Worm (Caenorhabditis elegans): ENCODE measurements around the gene swan-1.
A peak's percentile ranks its signal among the peaks of the same experiment; 100 is the strongest.

swan-1 gene

DNA sequence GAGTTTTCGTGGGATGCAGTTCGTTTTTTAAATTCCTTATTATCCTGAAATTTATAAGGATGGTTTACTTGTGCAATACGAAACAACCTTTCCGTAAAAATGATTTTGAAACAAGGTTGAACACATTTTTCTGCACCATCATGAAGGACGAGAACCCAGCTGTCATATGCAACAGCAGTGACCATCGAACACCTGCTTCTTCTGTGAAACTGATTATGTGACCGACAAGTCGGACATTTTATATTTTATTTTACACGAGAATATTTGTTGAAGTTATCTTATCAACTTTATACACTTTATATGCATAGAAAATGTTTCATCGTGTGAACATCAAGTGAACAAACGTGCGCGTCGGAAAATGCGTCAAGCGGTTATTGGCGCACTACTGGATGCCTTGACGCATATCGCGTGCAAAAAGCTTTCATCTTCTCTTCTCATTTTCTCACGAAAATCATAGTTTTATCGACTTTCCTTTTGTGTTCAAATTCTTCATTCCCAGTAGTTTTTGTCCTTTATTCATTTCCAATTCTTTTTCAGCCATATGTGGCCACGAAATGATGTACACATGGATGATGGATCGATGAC is 11.9 kb upstream of the swan-1 start, which contains the start of gene sel-10:
TSS of gene sel-10 (plus strand) at position 538 of the 585 bp plus-strand sequence.
- TF ChIP-seq W03F9.2 (tag; optimal IDR thresholded peaks at IDR 0.05), result peak; percentile 44
- TF ChIP-seq dao-5 (tag; optimal IDR thresholded peaks at IDR 0.05), result no peak
- no peak for TF ChIP-seq him-1 (tag; optimal IDR thresholded peaks at IDR 0.05)

DNA sequence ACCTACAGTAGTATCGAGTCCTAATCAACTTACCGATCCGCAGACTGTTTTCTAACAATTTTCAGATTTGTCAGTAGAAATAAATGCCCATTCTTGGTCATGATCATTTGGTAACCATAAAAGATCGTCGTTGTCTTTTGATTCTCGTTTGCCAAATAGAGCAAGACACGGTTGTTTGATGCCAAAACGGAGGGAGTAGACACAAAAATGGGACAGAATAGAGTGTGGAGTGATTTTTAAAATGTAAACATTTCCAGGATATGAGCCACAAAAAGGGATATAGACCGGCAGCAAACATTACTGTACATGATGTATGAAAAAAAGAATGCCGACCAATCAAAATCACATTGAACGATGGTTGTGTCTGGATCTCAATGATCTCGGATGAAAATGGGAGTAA is 9.8 kb upstream of the swan-1 start, which contains the start of gene F55B12.2:
TSS of gene F55B12.2 (minus strand) at position 101 of the 400 bp plus-strand sequence.
- TF ChIP-seq W03F9.2 (tag; optimal IDR thresholded peaks at IDR 0.05), result no peak
- TF ChIP-seq him-1 (tag; optimal IDR thresholded peaks at IDR 0.05), result no peak
- no peak for TF ChIP-seq dao-5 (tag; optimal IDR thresholded peaks at IDR 0.05)

DNA sequence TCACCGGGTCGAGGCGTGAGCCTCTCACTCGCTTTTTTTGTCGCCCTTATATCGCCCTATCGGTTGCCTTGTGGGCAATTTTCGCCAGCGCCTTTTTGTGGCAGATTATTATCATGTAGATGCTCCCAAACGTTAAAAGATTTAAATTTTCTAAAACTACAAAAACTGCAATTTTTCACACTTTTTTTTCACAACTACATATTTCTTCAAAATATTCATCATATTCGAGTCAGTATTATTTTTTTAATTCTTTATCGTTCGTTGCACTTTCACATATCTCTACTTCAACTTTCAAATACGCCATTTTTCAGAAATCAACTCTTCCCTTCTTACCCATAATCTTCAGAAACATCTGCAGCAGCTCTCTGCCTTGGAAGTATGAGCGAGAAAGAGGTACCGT is 5.9 kb upstream of the swan-1 start, which contains the start of gene ceh-24:
TSS of gene ceh-24 (plus strand) at position 301 of the 400 bp plus-strand sequence.
- TF ChIP-seq him-1 (tag; optimal IDR thresholded peaks at IDR 0.05), result no peak
- TF ChIP-seq W03F9.2 (tag; optimal IDR thresholded peaks at IDR 0.05), result no peak
- TF ChIP-seq dao-5 (tag; optimal IDR thresholded peaks at IDR 0.05), result no peak

DNA sequence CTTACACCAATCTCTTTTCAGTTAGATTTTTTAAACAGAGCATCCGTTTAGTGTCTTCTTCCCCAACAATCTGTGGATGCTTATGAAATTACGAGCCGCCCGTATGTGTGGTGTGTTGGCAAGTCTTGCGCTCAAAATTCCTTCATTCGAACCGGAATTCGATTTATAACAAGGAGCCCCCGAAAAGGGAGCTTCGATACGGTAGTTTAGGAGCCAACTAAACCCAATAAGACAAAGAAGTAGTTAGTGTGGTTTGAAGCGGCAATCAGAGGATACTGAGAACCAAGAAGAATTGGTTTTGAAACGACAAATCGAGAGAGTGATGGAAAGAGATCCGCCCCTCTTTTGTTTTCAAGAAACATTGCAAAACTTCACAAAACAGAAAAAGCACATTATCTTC is 5.3 kb upstream of the swan-1 start:
- TF ChIP-seq dao-5 (tag; optimal IDR thresholded peaks at IDR 0.05) (no peak), him-1 (tag; optimal IDR thresholded peaks at IDR 0.05) (no peak), W03F9.2 (tag; optimal IDR thresholded peaks at IDR 0.05) (no peak)

DNA sequence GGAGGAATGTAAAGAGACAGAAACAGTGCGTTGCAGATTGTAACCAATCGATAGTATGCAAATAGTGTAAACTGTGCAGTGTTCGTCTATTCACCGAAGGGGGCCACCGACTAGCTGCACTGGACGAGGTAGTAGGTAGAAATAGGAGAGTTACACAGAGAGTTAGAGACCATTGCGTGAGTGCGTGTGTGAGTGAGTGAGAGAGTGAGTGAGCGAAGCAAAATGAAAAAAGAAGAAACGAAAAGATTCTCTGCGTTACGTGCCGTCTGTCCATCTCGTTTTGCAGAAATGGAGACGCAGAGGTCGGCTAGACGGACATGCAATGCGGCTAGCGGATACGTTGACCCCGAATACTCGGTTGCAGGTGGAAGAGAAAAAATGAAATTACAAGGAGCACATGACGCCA is 1.4 kb upstream of the swan-1 start:
- TF ChIP-seq W03F9.2 (tag; optimal IDR thresholded peaks at IDR 0.05) (no peak), dao-5 (tag; optimal IDR thresholded peaks at IDR 0.05) (no peak)

DNA sequence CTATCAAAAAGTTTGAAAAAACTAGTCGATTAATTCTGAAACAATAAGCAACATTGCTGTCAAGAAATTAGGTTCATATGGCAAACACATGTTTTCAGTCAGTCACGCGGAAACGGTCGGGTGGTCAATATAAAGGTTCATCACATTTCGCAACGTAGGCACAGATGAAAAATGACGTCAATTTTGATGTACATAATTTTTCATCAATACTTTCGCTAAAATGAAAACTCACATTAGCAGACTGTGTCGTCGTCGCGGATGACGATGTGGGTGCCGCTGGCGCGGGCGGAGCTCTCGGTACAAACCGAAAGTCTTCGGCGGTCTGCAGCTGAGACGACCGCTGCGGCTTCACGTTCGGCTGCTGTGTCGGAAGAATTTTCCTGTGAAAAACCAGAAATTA is 3.1 kb downstream of the swan-1 start, which contains the start of gene swan-2:
TSS of gene swan-2 (minus strand) at position 380 of the 400 bp plus-strand sequence.
- TF ChIP-seq W03F9.2 (tag; optimal IDR thresholded peaks at IDR 0.05) (no peak), dao-5 (tag; optimal IDR thresholded peaks at IDR 0.05) (no peak), him-1 (tag; optimal IDR thresholded peaks at IDR 0.05) (no peak)

DNA sequence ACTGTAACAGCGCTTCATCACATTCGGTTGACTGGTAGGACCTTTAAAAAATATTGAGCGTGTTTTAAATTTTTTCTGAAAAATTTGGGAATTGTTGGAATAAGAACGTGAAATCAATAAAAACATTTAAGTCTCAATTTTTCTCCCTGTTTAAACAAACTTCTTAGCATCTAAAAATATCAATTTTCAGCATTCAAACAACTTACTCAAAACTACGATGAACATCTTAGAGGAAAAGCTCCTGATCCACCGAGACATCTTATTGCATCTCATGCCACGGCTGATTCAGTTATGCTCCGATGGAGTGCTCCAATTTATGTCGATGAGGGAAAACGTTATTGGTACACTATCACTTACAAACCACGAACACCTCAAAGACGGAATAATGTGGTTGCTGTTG is 7.8 kb downstream of the swan-1 start:
- TF ChIP-seq W03F9.2 (tag; optimal IDR thresholded peaks at IDR 0.05) (no peak), dao-5 (tag; optimal IDR thresholded peaks at IDR 0.05) (no peak), him-1 (tag; optimal IDR thresholded peaks at IDR 0.05) (no peak)

DNA sequence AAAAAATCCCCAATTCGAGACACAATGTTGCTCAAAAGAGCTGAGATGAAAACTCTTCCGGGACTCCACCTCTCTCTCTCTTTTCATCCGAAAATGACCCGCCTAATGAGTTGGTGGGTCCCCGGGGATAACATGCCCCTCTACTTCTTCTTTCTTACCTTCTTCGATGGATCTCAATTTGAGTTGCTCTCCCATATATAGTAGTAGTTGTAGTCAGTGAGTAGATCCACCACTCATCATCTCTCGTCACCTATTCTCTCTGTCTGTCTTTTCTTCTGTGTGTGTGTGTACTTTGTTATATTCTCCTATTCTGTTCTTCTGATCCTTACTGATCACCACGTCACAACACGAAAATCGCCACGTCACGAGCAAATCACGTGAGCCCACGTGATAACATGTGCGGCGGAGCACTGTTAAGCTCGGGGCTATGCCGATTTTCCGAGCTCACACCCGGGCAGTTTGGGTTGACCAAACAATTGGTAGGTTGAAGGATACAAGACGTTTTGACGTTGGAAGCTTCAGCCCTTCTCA is 10.7 kb downstream of the swan-1 start, which contains the start of gene twk-32:
TSS of gene twk-32 (plus strand) at position 396 of the 531 bp plus-strand sequence.
- no peak for TF ChIP-seq him-1 (tag; optimal IDR thresholded peaks at IDR 0.05)
- no peak for TF ChIP-seq dao-5 (tag; optimal IDR thresholded peaks at IDR 0.05)
- TF ChIP-seq W03F9.2 (tag; optimal IDR thresholded peaks at IDR 0.05), result no peak

DNA sequence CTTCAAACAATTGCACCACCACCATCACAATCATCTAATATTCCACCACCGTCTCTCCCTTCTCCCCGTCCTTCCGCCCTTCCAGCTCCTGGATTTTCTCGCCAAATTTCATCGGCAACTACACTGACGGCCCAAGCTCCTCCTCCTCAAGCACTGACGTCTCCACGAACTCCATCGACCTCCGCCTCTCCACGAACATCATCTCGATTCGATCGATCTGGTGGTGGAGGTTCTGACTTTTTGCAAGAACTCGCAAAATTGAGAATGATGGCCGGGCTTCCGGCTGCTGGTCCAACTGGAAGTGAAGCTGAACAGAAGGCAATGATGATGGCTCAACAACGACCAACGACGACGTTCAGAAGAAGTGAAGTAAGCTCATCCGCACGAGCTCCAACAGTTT is 13.0 kb downstream of the swan-1 start:
- TF ChIP-seq dao-5 (tag; optimal IDR thresholded peaks at IDR 0.05) (no peak), him-1 (tag; optimal IDR thresholded peaks at IDR 0.05) (no peak), W03F9.2 (tag; optimal IDR thresholded peaks at IDR 0.05) (no peak)

DNA sequence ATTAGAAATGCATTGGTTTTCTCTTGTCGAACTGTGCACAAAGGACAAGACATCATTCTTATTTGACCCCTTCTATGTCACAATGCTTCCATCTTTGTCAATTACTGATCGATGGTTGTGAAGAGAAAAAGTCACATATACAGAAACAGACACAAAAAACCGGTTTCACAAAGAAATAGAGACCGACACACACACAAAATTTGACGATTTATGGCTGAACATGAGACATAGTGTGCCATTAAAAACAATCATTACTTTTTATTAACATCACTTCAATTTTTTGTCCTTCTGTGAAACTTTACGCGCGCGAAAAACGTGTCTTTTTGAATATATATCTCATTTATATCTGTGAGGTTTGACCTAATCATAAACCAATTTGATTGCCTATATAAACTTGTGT is 16.5 kb downstream of the swan-1 start:
- no peak for TF ChIP-seq W03F9.2 (tag; optimal IDR thresholded peaks at IDR 0.05)
- TF ChIP-seq dao-5 (tag; optimal IDR thresholded peaks at IDR 0.05), result no peak
- TF ChIP-seq him-1 (tag; optimal IDR thresholded peaks at IDR 0.05), result no peak

DNA sequence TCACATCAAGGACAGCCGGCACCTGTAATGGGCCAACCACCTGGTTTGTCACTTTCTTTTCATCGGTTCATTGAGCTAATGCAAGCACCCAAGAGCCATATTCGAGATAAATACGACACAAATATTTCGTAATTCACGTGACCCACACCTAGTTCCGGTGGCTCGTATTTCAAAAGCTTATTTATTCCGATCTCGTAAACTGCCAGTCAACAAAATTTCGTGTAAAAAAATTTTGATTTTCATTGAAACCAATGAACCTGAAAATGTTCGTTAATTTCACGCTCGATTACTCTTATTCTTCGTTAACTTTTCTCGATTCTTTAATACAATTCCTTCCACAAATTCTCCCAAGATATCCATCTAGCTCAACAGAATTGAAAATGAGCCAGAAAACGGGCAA is 16.9 kb downstream of the swan-1 start:
- TF ChIP-seq W03F9.2 (tag; optimal IDR thresholded peaks at IDR 0.05) (no peak), him-1 (tag; optimal IDR thresholded peaks at IDR 0.05) (no peak), dao-5 (tag; optimal IDR thresholded peaks at IDR 0.05) (no peak)

DNA sequence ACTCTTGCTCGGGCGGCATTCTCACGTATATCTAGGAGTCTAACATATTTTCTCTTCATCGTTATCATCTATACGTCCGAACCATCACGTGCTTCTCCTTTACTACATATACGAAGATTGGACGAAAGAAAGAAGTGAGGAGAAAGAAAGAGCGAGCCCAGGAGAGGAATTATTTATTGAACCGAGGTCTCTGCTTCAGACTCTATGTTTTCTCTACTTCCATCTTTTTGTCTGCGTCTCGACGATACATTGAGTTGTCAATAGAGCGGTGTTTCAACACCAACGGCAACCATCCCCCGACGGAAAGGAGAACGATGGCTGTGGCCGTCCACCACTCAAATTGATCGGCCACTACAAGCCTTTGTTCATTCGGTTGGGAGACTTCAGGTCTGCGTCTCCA is 17.7 kb downstream of the swan-1 start:
- TF ChIP-seq him-1 (tag; optimal IDR thresholded peaks at IDR 0.05) (peak; percentile 58), W03F9.2 (tag; optimal IDR thresholded peaks at IDR 0.05) (peak; percentile 84), dao-5 (tag; optimal IDR thresholded peaks at IDR 0.05) (no peak)

DNA sequence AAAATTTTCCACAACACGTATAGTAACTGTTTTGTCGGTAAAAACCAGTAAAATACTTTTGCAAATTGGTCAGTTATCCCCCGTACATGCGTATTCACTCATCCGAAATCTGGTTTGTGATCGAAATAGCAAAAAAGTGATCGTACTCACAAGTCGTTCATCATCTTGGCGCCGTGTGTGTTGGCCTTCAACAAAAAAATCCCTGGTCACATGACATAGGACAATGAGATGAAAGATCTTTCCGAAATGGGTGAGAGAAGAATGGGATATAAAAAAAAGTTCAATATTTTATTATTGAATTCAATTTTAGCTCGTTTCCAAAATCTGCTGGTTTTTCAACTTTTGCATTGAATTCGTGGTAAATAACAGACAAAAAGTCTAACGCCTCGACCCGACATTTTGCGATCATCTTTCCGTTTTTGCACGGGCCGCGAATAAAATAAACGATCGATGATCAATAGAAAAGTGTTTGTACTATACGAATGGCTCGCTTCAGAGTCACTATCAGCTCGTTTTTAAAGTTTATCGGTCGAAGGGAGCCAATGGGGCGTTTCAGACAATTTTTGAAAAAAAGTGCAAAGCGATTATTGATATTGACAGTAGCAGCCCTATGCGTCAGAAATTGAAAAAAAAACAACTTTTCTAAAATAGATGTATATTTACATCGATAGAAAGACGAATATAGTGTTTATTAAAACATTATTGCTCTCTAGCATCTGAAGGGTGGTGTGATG is 18.9 kb downstream of the swan-1 start:
- TF ChIP-seq dao-5 (tag; optimal IDR thresholded peaks at IDR 0.05) (no peak), him-1 (tag; optimal IDR thresholded peaks at IDR 0.05) (no peak), W03F9.2 (tag; optimal IDR thresholded peaks at IDR 0.05) (no peak)

DNA sequence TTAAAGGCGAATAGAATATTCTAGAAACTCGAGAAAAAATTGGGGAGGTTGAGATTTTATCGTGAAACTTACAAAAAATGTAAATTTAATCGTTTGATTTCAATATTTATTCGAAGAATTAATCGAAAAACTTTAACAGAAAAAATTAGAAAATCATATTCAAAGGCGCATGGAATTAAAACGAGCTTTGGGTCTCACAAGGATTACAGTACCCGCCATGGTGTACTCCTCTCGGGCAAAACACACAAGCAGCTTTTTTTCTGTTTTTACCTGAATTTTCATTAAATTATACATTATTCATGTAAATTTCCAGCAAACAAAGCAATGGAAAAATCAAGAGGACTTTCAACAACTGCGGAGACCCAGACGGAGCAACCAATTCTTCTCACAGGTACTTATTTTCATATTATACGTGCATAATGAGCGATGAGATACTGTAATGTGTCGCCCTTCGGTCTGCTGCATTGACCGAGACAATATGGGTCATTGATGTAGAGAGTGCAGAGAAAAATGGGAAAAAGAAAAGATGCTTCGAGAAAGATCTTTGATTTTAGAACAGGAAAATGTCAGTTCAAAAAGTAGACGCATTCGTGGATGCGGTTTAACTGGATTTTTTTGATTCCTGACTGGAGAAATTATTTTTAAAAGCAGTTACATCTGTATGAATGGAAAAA is 19.7 kb downstream of the swan-1 start, which contains the start of the genes F53C11.4 and F53C11.5:
TSS of gene F53C11.4 (minus strand) at position 128 of the 674 bp plus-strand sequence.
TSS of gene F53C11.5 (plus strand) at position 325 of the 674 bp plus-strand sequence.
- peak; percentile 3 for TF ChIP-seq W03F9.2 (tag; optimal IDR thresholded peaks at IDR 0.05)
- TF ChIP-seq him-1 (tag; optimal IDR thresholded peaks at IDR 0.05), result no peak
